Fruit fly (Drosophila melanogaster): Measurements from ENCODE around the gene CG7988.

CG7988 gene

DNA sequence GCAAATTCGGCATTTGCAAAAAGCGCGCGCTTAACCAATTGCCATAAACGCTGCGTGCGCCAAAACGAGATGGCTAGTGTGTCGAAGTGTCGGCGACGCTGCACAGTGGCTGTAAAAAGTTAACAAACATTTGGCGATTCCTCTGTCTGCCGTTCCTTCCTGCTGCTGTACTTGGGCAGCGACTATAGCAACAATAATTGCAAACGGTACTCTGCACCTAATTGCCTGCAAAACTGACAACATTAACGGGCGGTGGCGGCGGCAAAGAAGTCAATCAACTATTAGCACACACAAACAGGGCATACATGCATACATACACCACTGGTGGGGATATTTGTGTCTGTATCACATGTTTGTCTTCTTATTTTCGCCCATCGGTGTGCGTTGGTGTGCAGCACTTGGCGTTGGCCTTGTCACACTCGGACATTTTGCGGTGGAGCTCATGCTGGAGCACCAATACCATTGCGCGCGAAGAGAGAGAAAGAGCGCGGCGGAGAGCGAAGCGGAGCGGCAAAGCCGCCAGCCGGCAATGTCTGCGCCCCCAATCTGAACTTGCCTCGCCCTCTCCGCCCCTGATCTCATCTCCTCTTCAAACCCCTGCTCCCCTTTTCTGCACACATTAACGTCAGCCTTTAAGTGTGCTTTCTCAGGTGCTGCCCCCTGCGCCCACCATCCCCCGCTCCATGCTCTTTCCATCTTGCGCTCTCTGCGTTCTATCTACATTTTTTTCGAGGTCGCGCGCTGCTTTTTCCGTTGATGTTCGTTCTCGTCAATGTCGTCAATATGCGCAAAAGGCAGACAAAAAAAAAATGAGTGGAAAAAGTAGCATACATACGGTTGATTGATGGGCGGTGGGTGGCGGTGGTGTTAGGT is 24.1 kb downstream of the CG7988 start (continued):
- TF ChIP-seq sug (tag; optimal IDR thresholded peaks at IDR 0.05) (peak; percentile 78), CG12104 (GFP tag; optimal IDR thresholded peaks at IDR 0.05) (no peak), CG8281 (tag; optimal IDR thresholded peaks at IDR 0.05) (peak; percentile 88), her (GFP tag; optimal IDR thresholded peaks at IDR 0.05) (peak; percentile 11), CG10654 (GFP tag; optimal IDR thresholded peaks at IDR 0.05) (no peak), CG7928 (GFP tag; optimal IDR thresholded peaks at IDR 0.05) (no peak), CG7372 (GFP tag; IDR thresholded peaks at IDR 0.05) (no peak), D19B (GFP tag; optimal IDR thresholded peaks at IDR 0.05) (no peak), Med (GFP tag) (peak; percentile 74), az2 (GFP tag; optimal IDR thresholded peaks at IDR 0.05) (no peak), Usf (GFP tag; optimal IDR thresholded peaks at IDR 0.05) (no peak), CkIIα-i1 (GFP tag; IDR thresholded peaks at IDR 0.05) (no peak), Tbp (GFP tag; optimal IDR thresholded peaks at IDR 0.05) (no peak), CG3163 (GFP tag; optimal IDR thresholded peaks at IDR 0.05) (peak; percentile 40), eyg (GFP tag; optimal IDR thresholded peaks at IDR 0.05) (no peak), corto (GFP tag; optimal IDR thresholded peaks at IDR 0.05) (peak; percentile 48), row (GFP tag; IDR thresholded peaks at IDR 0.05) (peak; percentile 63), CG2678 (tag; optimal IDR thresholded peaks at IDR 0.05) (peak; percentile 16), Ssrp (tag; optimal IDR thresholded peaks at IDR 0.05) (no peak), D19A (tag; optimal IDR thresholded peaks at IDR 0.05) (no peak), zfh2 (GFP tag; optimal IDR thresholded peaks at IDR 0.05) (no peak), gro (GFP tag; optimal IDR thresholded peaks at IDR 0.05) (no peak), CG32532 (GFP tag; IDR thresholded peaks at IDR 0.05) (peak; percentile 16; the same call in 1 of the 2 replicates), gsb-n (tag; optimal IDR thresholded peaks at IDR 0.05) (no peak), nau (GFP tag; optimal IDR thresholded peaks at IDR 0.05) (peak; percentile 28), lilli (GFP tag; optimal IDR thresholded peaks at IDR 0.05) (no peak), CG17385 (GFP tag; optimal IDR thresholded peaks at IDR 0.05) (no peak), CG9797 (GFP tag; optimal IDR thresholded peaks at IDR 0.05) (no peak), CG2712 (tag; optimal IDR thresholded peaks at IDR 0.05) (peak; percentile 32), Six4 (GFP tag; optimal IDR thresholded peaks at IDR 0.05) (no peak), oc (tag; optimal IDR thresholded peaks at IDR 0.05) (no peak), pnt (GFP tag; optimal IDR thresholded peaks at IDR 0.05) (no peak), Nf-YB (GFP tag; optimal IDR thresholded peaks at IDR 0.05) (peak; percentile 40), schlank (tag; optimal IDR thresholded peaks at IDR 0.05) (no peak), sd (tag; optimal IDR thresholded peaks at IDR 0.05) (no peak), amos (GFP tag; IDR thresholded peaks at IDR 0.05; ENCODE audit: partially characterized antibody) (no peak), CG17802 (tag; optimal IDR thresholded peaks at IDR 0.05) (no peak), CG11456 (GFP tag; IDR thresholded peaks at IDR 0.05) (0 out of 3 replicates have a peak, but pooled peaks have one; percentile 42), lola (GFP tag; optimal IDR thresholded peaks at IDR 0.05) (no peak), sima (GFP tag; optimal IDR thresholded peaks at IDR 0.05) (no peak), Nf-YC (tag; optimal IDR thresholded peaks at IDR 0.05) (peak; percentile 74), CG7556 (GFP tag; optimal IDR thresholded peaks at IDR 0.05) (no peak), pum (GFP tag; optimal IDR thresholded peaks at IDR 0.05) (no peak), CG31388 (GFP tag; optimal IDR thresholded peaks at IDR 0.05) (no peak), tna (GFP tag; IDR thresholded peaks at IDR 0.05; ENCODE audit: partially characterized antibody) (no peak), CG6791 (GFP tag; IDR thresholded peaks at IDR 0.05; ENCODE audit: partially characterized antibody) (no peak), CG10321 (GFP tag; IDR thresholded peaks at IDR 0.05) (peak; percentile 93), pan (optimal IDR thresholded peaks at IDR 0.05) (no peak), pan (GFP tag; optimal IDR thresholded peaks at IDR 0.05 in 1 of 2, IDR thresholded peaks at IDR 0.05 in 1 of 2) (no peak)

All from whole organism, embryonic.